Worm (Caenorhabditis elegans): Measurements from ENCODE around the gene F48G7.4.

The F48G7.4 gene

DNA sequence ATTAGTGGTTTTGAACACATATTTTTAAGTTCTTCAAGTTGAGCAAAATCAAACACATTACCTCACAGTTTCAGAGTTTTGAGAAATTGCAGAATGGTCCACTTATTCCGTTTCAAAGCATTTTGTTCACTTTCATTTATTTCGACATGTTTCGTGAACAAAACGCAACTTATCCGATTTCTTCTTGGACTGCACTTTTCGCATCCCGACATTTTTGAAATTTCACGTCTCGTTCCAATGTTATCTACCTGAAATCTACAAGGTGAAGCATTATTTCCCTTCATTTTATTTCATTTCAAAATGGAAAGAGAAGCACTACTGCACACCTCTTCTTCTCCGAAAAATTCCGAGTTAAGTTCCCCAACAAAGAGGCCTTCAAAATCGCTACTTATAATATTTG is 29.1 kb upstream of the F48G7.4 start, which contains the start of gene ZK488.6:
Gene ZK488.6 (plus strand): TSS at position 301 of the 400 bp plus-strand sequence.
- no peak for TF ChIP-seq nhr-23 (tag; optimal IDR thresholded peaks at IDR 0.05)
- TF ChIP-seq jun-1 (tag; optimal IDR thresholded peaks at IDR 0.05), result no peak
- no peak for TF ChIP-seq ztf-11 (tag; optimal IDR thresholded peaks at IDR 0.05)
- no peak for TF ChIP-seq mdl-1 (tag; optimal IDR thresholded peaks at IDR 0.05)
- TF ChIP-seq mml-1 (tag; optimal IDR thresholded peaks at IDR 0.05), result no peak
- TF ChIP-seq R02D3.7 (tag; optimal IDR thresholded peaks at IDR 0.05), result no peak
- TF ChIP-seq ceh-82 (tag; optimal IDR thresholded peaks at IDR 0.05), result no peak
- TF ChIP-seq nhr-25 (tag; optimal IDR thresholded peaks at IDR 0.05), result no peak
- no peak for TF ChIP-seq aly-2 (tag; optimal IDR thresholded peaks at IDR 0.05)
- TF ChIP-seq skn-1 (tag; optimal IDR thresholded peaks at IDR 0.05), result no peak
- TF ChIP-seq lin-39 (tag; optimal IDR thresholded peaks at IDR 0.05), result no peak
- no peak for TF ChIP-seq fos-1 (tag; optimal IDR thresholded peaks at IDR 0.05)
- TF ChIP-seq zag-1 (tag; optimal IDR thresholded peaks at IDR 0.05), result no peak
- TF ChIP-seq nhr-43 (tag; optimal IDR thresholded peaks at IDR 0.05; ENCODE audit: poor library complexity, severe bottlenecking), result no peak
- TF ChIP-seq elt-3 (tag; optimal IDR thresholded peaks at IDR 0.05), result no peak
- no peak for TF ChIP-seq unc-39 (tag; optimal IDR thresholded peaks at IDR 0.05)
- TF ChIP-seq nhr-28 (tag; optimal IDR thresholded peaks at IDR 0.05), result no peak
- TF ChIP-seq nfya-1 (tag; optimal IDR thresholded peaks at IDR 0.05; ENCODE audit: insufficient read depth), result no peak
- no peak for TF ChIP-seq tbx-2 (tag; optimal IDR thresholded peaks at IDR 0.05)

DNA sequence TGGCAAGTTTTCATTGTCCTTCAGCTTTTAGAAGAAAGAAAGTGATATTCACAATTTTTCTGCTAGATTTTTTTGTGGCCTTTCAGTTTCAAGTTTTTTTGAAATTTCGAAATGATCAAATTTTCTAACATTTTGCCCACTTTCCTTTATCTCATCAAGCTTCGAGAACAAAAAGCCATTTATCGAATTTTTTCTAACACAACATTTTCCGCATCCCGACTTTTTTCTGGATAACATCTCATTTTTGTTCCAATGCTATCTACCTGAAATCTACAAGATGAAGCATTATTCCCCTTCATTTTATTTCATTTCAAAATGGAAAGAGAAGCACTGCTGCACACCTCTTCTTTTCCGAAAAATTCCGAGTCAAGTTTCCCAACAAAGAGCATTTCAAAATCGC is 26.3 kb upstream of the F48G7.4 start, which contains the start of gene ZK488.5:
Gene ZK488.5 (plus strand): TSS at position 301 of the 400 bp plus-strand sequence.
- TF ChIP-seq nhr-23 (tag; optimal IDR thresholded peaks at IDR 0.05) (no peak), sea-2 (GFP tag; optimal IDR thresholded peaks at IDR 0.05) (no peak), hmg-11 (tag; optimal IDR thresholded peaks at IDR 0.05) (no peak), nhr-43 (tag; optimal IDR thresholded peaks at IDR 0.05; ENCODE audit: poor library complexity, severe bottlenecking) (no peak), nfya-1 (tag; optimal IDR thresholded peaks at IDR 0.05; ENCODE audit: insufficient read depth) (no peak), ceh-9 (tag; optimal IDR thresholded peaks at IDR 0.05) (no peak), lin-15B (tag; optimal IDR thresholded peaks at IDR 0.05) (no peak), unc-39 (tag; optimal IDR thresholded peaks at IDR 0.05) (no peak), ama-1 (optimal IDR thresholded peaks at IDR 0.05) (no peak), nhr-11 (tag; optimal IDR thresholded peaks at IDR 0.05) (no peak), aly-2 (tag; optimal IDR thresholded peaks at IDR 0.05) (no peak), ztf-4 (tag; optimal IDR thresholded peaks at IDR 0.05) (no peak), R02D3.7 (tag; optimal IDR thresholded peaks at IDR 0.05) (no peak)

DNA sequence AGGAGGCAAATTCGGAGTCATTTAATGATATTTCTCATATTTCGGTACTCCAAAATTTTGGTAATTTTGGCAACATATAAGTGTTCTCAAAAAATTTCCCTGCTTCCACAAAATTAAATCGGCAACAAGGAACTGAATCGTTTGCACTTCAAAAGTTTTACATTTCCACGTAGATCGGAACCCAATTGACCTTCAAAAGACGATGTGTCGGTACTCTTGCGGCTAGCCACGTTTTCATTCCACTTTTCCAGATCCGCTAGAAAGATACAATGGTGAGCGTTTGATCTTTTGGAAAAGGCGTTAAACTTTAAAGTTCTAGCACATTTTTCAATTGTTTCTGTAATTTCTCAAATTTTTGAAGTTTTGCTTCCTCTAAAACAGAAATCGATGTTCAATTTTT is 22.3 kb upstream of the F48G7.4 start:
- TF ChIP-seq lin-39 (tag; optimal IDR thresholded peaks at IDR 0.05) (no peak), nhr-12 (tag; optimal IDR thresholded peaks at IDR 0.05) (no peak), ama-1 (optimal IDR thresholded peaks at IDR 0.05) (no peak), elt-1 (tag; optimal IDR thresholded peaks at IDR 0.05) (peak; percentile 88), nhr-43 (tag; optimal IDR thresholded peaks at IDR 0.05; ENCODE audit: poor library complexity, severe bottlenecking) (no peak), nhr-25 (tag; optimal IDR thresholded peaks at IDR 0.05) (peak; percentile 40), tbx-2 (tag; optimal IDR thresholded peaks at IDR 0.05) (no peak), nhr-23 (tag; optimal IDR thresholded peaks at IDR 0.05) (peak; percentile 59)

DNA sequence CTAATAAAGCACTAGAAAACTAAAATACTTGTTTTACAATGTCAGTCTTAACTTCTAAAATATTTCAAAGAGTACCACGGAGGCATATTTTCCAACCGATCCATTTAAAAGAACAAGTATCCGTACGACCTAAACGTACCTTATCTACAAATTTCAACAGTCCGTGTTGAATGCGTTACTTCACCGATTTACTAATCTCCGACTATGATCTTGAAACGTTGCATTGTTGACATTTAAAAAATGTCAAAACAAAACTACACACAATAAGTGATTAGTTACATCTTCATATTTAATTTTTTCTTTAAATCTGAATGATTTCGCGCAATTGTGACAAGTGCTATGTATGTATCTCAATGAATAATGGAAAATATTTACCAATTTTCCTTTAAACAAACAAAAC is 21.4 kb upstream of the F48G7.4 start:
- TF ChIP-seq hmg-11 (tag; optimal IDR thresholded peaks at IDR 0.05) (no peak), elt-1 (tag; optimal IDR thresholded peaks at IDR 0.05) (peak; percentile 85), nhr-23 (tag; optimal IDR thresholded peaks at IDR 0.05) (peak; percentile 58)

DNA sequence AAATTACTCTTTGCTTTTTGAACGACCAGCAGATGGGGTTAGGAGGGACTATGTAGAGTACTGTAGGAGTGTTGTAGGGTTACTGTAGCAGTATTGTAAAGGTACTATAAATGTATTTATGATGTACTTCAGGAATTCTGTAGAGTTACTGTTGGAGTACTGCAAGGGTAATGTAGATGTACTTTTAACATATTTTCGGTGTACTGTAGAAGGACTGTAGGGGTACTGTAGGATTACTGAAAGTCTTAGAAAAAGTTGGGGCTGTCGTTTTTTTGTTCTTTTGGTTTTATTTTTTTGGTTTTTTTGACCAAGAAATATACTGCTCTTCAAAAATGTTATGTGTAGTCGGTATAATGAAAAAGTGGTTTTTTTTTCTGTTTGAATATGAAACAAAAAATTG is 20.6 kb upstream of the F48G7.4 start:
- TF ChIP-seq nhr-237 (tag; optimal IDR thresholded peaks at IDR 0.05) (no peak), elt-1 (tag; optimal IDR thresholded peaks at IDR 0.05) (no peak), ceh-16 (tag; optimal IDR thresholded peaks at IDR 0.05) (no peak), lsy-12 (tag; optimal IDR thresholded peaks at IDR 0.05) (no peak), daf-12 (tag; optimal IDR thresholded peaks at IDR 0.05) (no peak), unc-39 (tag; optimal IDR thresholded peaks at IDR 0.05) (no peak)

DNA sequence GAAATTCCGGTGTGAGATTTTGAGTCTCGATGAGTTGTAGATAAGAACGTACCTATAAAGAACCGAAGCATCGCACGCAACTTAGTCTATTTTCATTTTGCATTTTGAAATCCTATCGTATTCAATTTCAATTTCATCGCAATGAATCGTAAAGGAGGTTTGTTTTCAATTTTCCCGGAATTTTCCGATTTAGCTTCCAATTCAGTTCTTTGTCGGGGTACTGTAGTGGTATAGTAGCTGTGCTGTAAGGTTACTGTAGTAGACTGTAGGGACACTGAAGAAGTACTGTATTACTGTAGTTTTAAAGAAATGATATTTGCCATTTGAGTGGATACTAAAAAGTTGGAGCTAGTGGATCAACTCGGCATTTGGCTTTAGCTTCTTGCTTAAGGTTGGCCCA is 19.5 kb upstream of the F48G7.4 start:
- TF ChIP-seq lsy-12 (tag; optimal IDR thresholded peaks at IDR 0.05) (no peak), fkh-10 (GFP tag; optimal IDR thresholded peaks at IDR 0.05) (no peak), nhr-11 (tag; optimal IDR thresholded peaks at IDR 0.05) (no peak), nhr-25 (tag; optimal IDR thresholded peaks at IDR 0.05) (no peak), tbx-2 (tag; optimal IDR thresholded peaks at IDR 0.05) (no peak), eor-1 (tag; optimal IDR thresholded peaks at IDR 0.05) (no peak), ztf-4 (tag; optimal IDR thresholded peaks at IDR 0.05) (no peak), skn-1 (tag; optimal IDR thresholded peaks at IDR 0.05) (no peak), fkh-2 (tag; optimal IDR thresholded peaks at IDR 0.05) (no peak), lin-39 (tag; optimal IDR thresholded peaks at IDR 0.05) (no peak), nhr-77 (tag; optimal IDR thresholded peaks at IDR 0.05) (no peak), nhr-28 (tag; optimal IDR thresholded peaks at IDR 0.05) (no peak), nhr-237 (tag; optimal IDR thresholded peaks at IDR 0.05) (no peak), ztf-11 (tag; optimal IDR thresholded peaks at IDR 0.05) (no peak), snpc-4 (tag; optimal IDR thresholded peaks at IDR 0.05) (no peak), jun-1 (tag; optimal IDR thresholded peaks at IDR 0.05) (no peak), nhr-43 (tag; optimal IDR thresholded peaks at IDR 0.05; ENCODE audit: poor library complexity, severe bottlenecking) (no peak), egl-27 (tag; optimal IDR thresholded peaks at IDR 0.05) (no peak), unc-39 (tag; optimal IDR thresholded peaks at IDR 0.05) (no peak)
